Fruit fly (Drosophila melanogaster): ENCODE data around the gene mnd.

DNA sequence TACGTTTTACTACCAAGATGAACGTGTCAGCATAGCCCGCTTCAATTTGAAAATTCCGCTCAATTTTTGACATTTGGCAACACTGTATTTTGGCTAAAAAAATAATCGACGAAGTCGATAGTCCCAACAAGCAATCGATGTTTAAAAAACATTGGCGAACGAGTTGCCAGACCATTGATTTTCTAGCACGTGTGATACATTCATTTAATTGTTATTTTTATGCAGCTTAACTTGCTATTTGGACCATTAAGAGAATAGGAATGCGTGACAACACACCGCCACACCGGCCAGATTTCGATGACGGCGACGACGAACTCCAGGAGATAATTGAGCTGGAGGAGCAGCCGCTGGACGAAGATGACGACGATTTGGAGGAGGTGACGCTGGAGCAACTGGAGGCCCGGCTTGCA lies 2.2 kb upstream of the mnd start, which contains the start of gene CG5114:
- TF ChIP-seq CG8478 (optimal IDR thresholded peaks at IDR 0.05) = no peak
- no peak for TF ChIP-seq usp (GFP tag; optimal IDR thresholded peaks at IDR 0.05)

Measured in whole organism.